Fruit fly (Drosophila melanogaster): Measurements from ENCODE around the gene CG10019.

DNA sequence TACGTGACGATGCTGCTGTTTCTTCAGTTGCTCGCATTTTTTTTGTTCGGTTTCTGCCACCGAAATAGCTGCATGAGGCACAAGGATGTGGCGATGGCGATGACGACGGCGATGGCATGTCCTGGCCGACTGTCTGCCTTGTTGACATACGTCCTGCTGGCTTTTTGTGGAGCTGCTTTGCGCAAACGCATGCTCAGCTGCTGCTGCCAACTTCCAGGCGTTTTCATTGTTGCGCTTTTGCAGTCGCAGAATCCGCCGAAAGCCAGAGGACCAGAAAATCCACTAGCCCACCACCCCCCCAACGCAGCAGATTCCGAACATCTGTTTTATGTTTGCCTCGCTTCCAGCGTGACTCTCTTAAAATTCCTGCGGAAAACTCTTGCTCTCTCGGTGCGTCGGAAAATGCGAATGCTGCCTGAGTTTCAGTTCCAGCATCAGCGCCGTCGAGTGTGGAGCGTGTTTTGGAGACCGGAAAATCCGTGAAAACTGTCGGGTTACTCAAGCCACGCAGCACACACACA, 26.6 kb downstream of the CG10019 start, which contains the start of gene CG43707:
- no peak for TF ChIP-seq CG9948 (tag; optimal IDR thresholded peaks at IDR 0.05)
- no peak for TF ChIP-seq Ets98B (GFP tag; IDR thresholded peaks at IDR 0.05)
- no peak for TF ChIP-seq CG32121 (GFP tag; IDR thresholded peaks at IDR 0.05)
- TF ChIP-seq EcR (GFP tag; optimal IDR thresholded peaks at IDR 0.05): no peak
- no peak for TF ChIP-seq CG12605 (GFP tag; IDR thresholded peaks at IDR 0.05)
- no peak for TF ChIP-seq CG10348 (GFP tag; IDR thresholded peaks at IDR 0.05)
- TF ChIP-seq CG17806 (tag; optimal IDR thresholded peaks at IDR 0.05): no peak
- no peak for TF ChIP-seq D1 (tag; optimal IDR thresholded peaks at IDR 0.05)
- TF ChIP-seq CG8301 (tag; optimal IDR thresholded peaks at IDR 0.05): no peak
- no peak for TF ChIP-seq CG15710 (tag; optimal IDR thresholded peaks at IDR 0.05)
- TF ChIP-seq CG13204 (GFP tag; optimal IDR thresholded peaks at IDR 0.05): no peak
- TF ChIP-seq CG14655 (GFP tag; optimal IDR thresholded peaks at IDR 0.05): no peak
